Worm (Caenorhabditis elegans): ENCODE results near the gene T25B6.3.

T25B6.3 gene

ce11 chrX:9027304-9027703 lies at the start of gene T25B6.3:
T25B6.3 (plus strand) TSS chrX:9027604.
- TF ChIP-seq rnt-1 (tag; optimal IDR thresholded peaks at IDR 0.05) (no peak), egl-13 (tag; optimal IDR thresholded peaks at IDR 0.05) (no peak)

ce11 chrX:8980676-8981075 lies 46.7 kb upstream of the T25B6.3 start, which contains the start of gene nmur-1:
nmur-1 (plus strand) TSS chrX:8980976.
- TF ChIP-seq hlh-17 (GFP tag; optimal IDR thresholded peaks at IDR 0.05; ENCODE audit: borderline replicate concordance) (no peak), fos-1 (tag; optimal IDR thresholded peaks at IDR 0.05) (no peak), ztf-4 (tag; optimal IDR thresholded peaks at IDR 0.05) (no peak), ztf-11 (tag; optimal IDR thresholded peaks at IDR 0.05) (no peak), mab-9 (GFP tag; IDR thresholded peaks at IDR 0.05) (no peak), lin-14 (GFP tag; optimal IDR thresholded peaks at IDR 0.05) (peak; percentile 14), ceh-90 (tag; optimal IDR thresholded peaks at IDR 0.05) (no peak), mdl-1 (tag; optimal IDR thresholded peaks at IDR 0.05) (no peak), alr-1 (tag; optimal IDR thresholded peaks at IDR 0.05; ENCODE audit: borderline replicate concordance) (no peak)

ce11 chrX:8986452-8986851 lies 41.0 kb upstream of the T25B6.3 start:
- no peak for TF ChIP-seq unc-86 (tag; optimal IDR thresholded peaks at IDR 0.05)
- TF ChIP-seq lsy-2 (tag; optimal IDR thresholded peaks at IDR 0.05): peak in 1 of 2 experiments; percentile 31
- peak; percentile 51 for TF ChIP-seq rnt-1 (tag; optimal IDR thresholded peaks at IDR 0.05)
- peak; percentile 54 for TF ChIP-seq nhr-20 (tag; optimal IDR thresholded peaks at IDR 0.05)
- TF ChIP-seq mdl-1 (tag; optimal IDR thresholded peaks at IDR 0.05): peak in 1 of 2 experiments; percentile 49
- no peak for TF ChIP-seq nhr-76 (tag; optimal IDR thresholded peaks at IDR 0.05)
- TF ChIP-seq lin-14 (GFP tag; optimal IDR thresholded peaks at IDR 0.05): peak; percentile 91
- TF ChIP-seq nhr-19 (GFP tag; conservative IDR thresholded peaks at IDR 0.05): peak; percentile 40
- TF ChIP-seq snu-23 (GFP tag; optimal IDR thresholded peaks at IDR 0.05): peak; percentile 56
- peak; percentile 62 for TF ChIP-seq nhr-71 (tag; optimal IDR thresholded peaks at IDR 0.05)
- TF ChIP-seq pag-3 (tag; optimal IDR thresholded peaks at IDR 0.05; ENCODE audit: borderline replicate concordance, insufficient read depth): peak; percentile 98

DNA sequence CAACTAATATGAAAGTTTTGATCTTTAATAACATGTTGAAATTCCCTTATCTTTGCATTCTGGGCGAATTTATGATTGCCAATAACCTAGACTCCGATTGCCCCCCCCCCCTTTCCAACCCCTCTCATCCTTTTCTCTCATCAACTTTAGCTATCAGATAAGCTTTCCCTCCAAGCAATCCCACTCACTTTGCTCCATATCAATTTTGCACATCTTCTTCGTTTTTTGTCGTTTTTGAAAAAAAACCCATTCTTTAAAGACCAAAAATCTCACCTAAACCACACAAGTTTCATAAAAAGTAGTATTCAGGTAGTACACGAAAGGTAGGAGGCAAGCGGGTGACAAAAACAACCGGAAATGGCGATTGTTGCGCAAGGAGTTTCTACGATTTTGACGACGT lies 39.6 kb upstream of the T25B6.3 start, which contains the start of gene twk-18:
Gene twk-18 (plus strand): TSS at position 301 of the 400 bp plus-strand sequence.
- TF ChIP-seq ztf-11 (tag; optimal IDR thresholded peaks at IDR 0.05): no peak
- no peak for TF ChIP-seq nhr-84 (tag; optimal IDR thresholded peaks at IDR 0.05)
- no peak for TF ChIP-seq elt-3 (tag; optimal IDR thresholded peaks at IDR 0.05)
- TF ChIP-seq nhr-20 (tag; optimal IDR thresholded peaks at IDR 0.05): no peak
- no peak for TF ChIP-seq irx-1 (tag; optimal IDR thresholded peaks at IDR 0.05)
- TF ChIP-seq nhr-12 (tag; optimal IDR thresholded peaks at IDR 0.05): no peak
- no peak for TF ChIP-seq alr-1 (tag; optimal IDR thresholded peaks at IDR 0.05; ENCODE audit: borderline replicate concordance)
- no peak for TF ChIP-seq lin-14 (GFP tag; optimal IDR thresholded peaks at IDR 0.05)
- no peak for TF ChIP-seq xbp-1 (tag; optimal IDR thresholded peaks at IDR 0.05)
- no peak for TF ChIP-seq zip-4 (GFP tag; optimal IDR thresholded peaks at IDR 0.05)
- TF ChIP-seq elt-2 (tag; optimal IDR thresholded peaks at IDR 0.05): no peak
- TF ChIP-seq tbx-2 (tag; optimal IDR thresholded peaks at IDR 0.05): no peak
- no peak for TF ChIP-seq sox-4 (tag; optimal IDR thresholded peaks at IDR 0.05)

ce11 chrX:8991856-8992456 lies 35.4 kb upstream of the T25B6.3 start, which contains the start of gene C24A3.4:
C24A3.4 (plus strand) TSS chrX:8992406.
- TF ChIP-seq hpl-2 (GFP tag; optimal IDR thresholded peaks at IDR 0.05) (no peak), nhr-20 (tag; optimal IDR thresholded peaks at IDR 0.05) (peak; percentile 86)

DNA sequence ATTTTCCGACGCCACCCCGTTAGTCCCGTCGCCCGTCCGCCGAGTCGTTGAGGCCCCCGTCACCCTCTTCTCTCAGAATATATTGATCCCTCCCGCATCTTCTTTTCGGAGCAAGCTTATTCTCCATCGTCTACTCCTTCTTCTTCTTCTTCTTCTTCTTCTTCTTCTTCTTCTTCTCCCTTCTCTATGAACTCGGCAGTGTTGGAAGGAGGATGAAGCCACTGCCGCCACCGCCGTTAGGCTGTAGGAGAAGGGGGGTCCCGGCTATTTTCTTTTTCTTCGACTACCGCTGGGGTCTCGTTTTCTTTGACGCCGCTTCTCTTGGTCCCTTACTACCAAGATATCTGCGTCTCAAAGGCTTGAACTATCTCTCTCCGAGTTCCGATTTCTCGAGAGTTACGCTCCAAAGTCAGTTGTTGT lies 31.9 kb upstream of the T25B6.3 start:
- TF ChIP-seq rnt-1 (tag; optimal IDR thresholded peaks at IDR 0.05) (peak; percentile 24), sup-37 (GFP tag; optimal IDR thresholded peaks at IDR 0.05) (no peak), fkh-10 (GFP tag; optimal IDR thresholded peaks at IDR 0.05) (peak; percentile 51), nhr-20 (tag; optimal IDR thresholded peaks at IDR 0.05) (peak; percentile 23), nhr-71 (tag; optimal IDR thresholded peaks at IDR 0.05) (peak; percentile 68), isw-1 (GFP tag; IDR thresholded peaks at IDR 0.05) (peak; percentile 12; the same call in 1 of the 2 replicates), swsn-7 (tag; optimal IDR thresholded peaks at IDR 0.05) (peak; percentile 51), hpl-2 (GFP tag; optimal IDR thresholded peaks at IDR 0.05) (no peak), egl-13 (tag; optimal IDR thresholded peaks at IDR 0.05) (peak; percentile 49), nhr-77 (tag; optimal IDR thresholded peaks at IDR 0.05) (no peak), unc-86 (tag; optimal IDR thresholded peaks at IDR 0.05) (peak; percentile 60), nhr-12 (tag; optimal IDR thresholded peaks at IDR 0.05) (no peak), nhr-11 (tag; optimal IDR thresholded peaks at IDR 0.05) (no peak), fkh-8 (tag; optimal IDR thresholded peaks at IDR 0.05) (peak; percentile 54), lin-14 (GFP tag; optimal IDR thresholded peaks at IDR 0.05) (peak; percentile 91), nhr-47 (tag; optimal IDR thresholded peaks at IDR 0.05) (peak; percentile 30), jun-1 (tag; optimal IDR thresholded peaks at IDR 0.05) (no peak), lin-39 (tag; optimal IDR thresholded peaks at IDR 0.05) (no peak), ceh-82 (tag; optimal IDR thresholded peaks at IDR 0.05) (peak in 2 of 3 experiments; percentile 53 to 59)
